Worm (Caenorhabditis elegans) whole organism, late embryonic: ENCODE data around the gene lgc-34.

ENCODE experiments used
- C08G9.2 ChIP-seq: sonication (generic microtip); optimal IDR thresholded peaks from 2 replicates; lab custom pipeline; 2016; ENCODE audit warnings: mild to moderate bottlenecking, missing genetic modification characterization, moderate library complexity, missing compliant biosample characterization
- C38D4.7 ChIP-seq: fragments of 200-800 bp; sonication (Bioruptor generic); optimal IDR thresholded peaks from 2 replicates; lab custom pipeline; 2018; ENCODE audit warnings: mild to moderate bottlenecking, missing genetic modification characterization, moderate library complexity, missing compliant biosample characterization
- F13H6.1 ChIP-seq: sonication (generic microtip); optimal IDR thresholded peaks from 2 replicates; lab custom pipeline; 2016; ENCODE audit warnings: missing genetic modification characterization, missing compliant biosample characterization
- ahr-1 ChIP-seq: sonication (generic microtip); optimal IDR thresholded peaks from 2 replicates; lab custom pipeline; 2016; ENCODE audit warnings: missing genetic modification characterization, missing compliant biosample characterization
- ama-1 ChIP-seq: fragments of 150-350 bp; optimal IDR thresholded peaks from 2 replicates; lab custom pipeline; 2014
- ceh-14 ChIP-seq: sonication (generic microtip); optimal IDR thresholded peaks from 2 replicates; lab custom pipeline; 2016; ENCODE audit warnings: missing genotype, missing genetic modification characterization, missing compliant biosample characterization
- ceh-18 ChIP-seq: sonication (generic microtip); optimal IDR thresholded peaks from 2 replicates; lab custom pipeline; 2016; ENCODE audit warnings: missing genetic modification characterization, missing compliant biosample characterization
- ceh-2 ChIP-seq: sonication (generic microtip); optimal IDR thresholded peaks from 2 replicates; lab custom pipeline; 2016; ENCODE audit warnings: missing genotype, missing genetic modification characterization, missing compliant biosample characterization
- ceh-22 ChIP-seq: sonication (generic microtip); optimal IDR thresholded peaks from 2 replicates; lab custom pipeline; 2017; ENCODE audit warnings: missing biosample characterization, missing genetic modification characterization
- ceh-24 ChIP-seq: sonication (generic microtip); optimal IDR thresholded peaks from 2 replicates; lab custom pipeline; 2016; ENCODE audit warnings: mild to moderate bottlenecking, missing genetic modification characterization, missing compliant biosample characterization
- ceh-31 ChIP-seq: sonication (generic microtip); optimal IDR thresholded peaks from 2 replicates; lab custom pipeline; 2016; ENCODE audit warnings: missing genetic modification characterization, missing compliant biosample characterization
- ceh-34 ChIP-seq: sonication (generic microtip); optimal IDR thresholded peaks from 2 replicates; lab custom pipeline; 2016; ENCODE audit warnings: mild to moderate bottlenecking, missing genetic modification characterization, missing compliant biosample characterization
- ceh-48 ChIP-seq: sonication (generic microtip); optimal IDR thresholded peaks from 2 replicates; lab custom pipeline; 2016; ENCODE audit warnings: missing genetic modification characterization, inconsistent platforms, missing compliant biosample characterization
- ceh-6 ChIP-seq: fragments of 200-800 bp; sonication (Bioruptor generic); optimal IDR thresholded peaks from 2 replicates; lab custom pipeline; 2018; ENCODE audit warnings: mild to moderate bottlenecking, missing genetic modification characterization, missing compliant biosample characterization
- dmd-4 ChIP-seq: sonication (generic microtip); optimal IDR thresholded peaks from 2 replicates; lab custom pipeline; 2016; ENCODE audit warnings: borderline replicate concordance, missing genetic modification characterization, missing compliant biosample characterization
- dve-1 ChIP-seq: sonication (generic microtip); optimal IDR thresholded peaks from 2 replicates; lab custom pipeline; 2017; ENCODE audit warnings: antibody characterized with exemption, mild to moderate bottlenecking, missing genetic modification characterization, missing compliant biosample characterization
- elt-2 ChIP-seq: sonication (generic microtip); optimal IDR thresholded peaks from 2 replicates; lab custom pipeline; 2016; ENCODE audit warnings: missing genetic modification reagents, missing genetic modification characterization, missing compliant biosample characterization
- elt-4 ChIP-seq: sonication (generic microtip); optimal IDR thresholded peaks from 2 replicates; lab custom pipeline; 2016; ENCODE audit warnings: missing genetic modification characterization, missing compliant biosample characterization
- ets-4 ChIP-seq: sonication (generic microtip); optimal IDR thresholded peaks from 2 replicates; lab custom pipeline; 2016; ENCODE audit warnings: missing genetic modification characterization, missing compliant biosample characterization
- fkh-10 ChIP-seq: fragments of 150-350 bp; optimal IDR thresholded peaks from 2 replicates; lab custom pipeline; 2014; ENCODE audit warnings: missing biosample characterization, missing genetic modification reagents, missing genetic modification characterization
- fkh-6 ChIP-seq: sonication (generic microtip); optimal IDR thresholded peaks from 2 replicates; lab custom pipeline; 2016; ENCODE audit warnings: missing genetic modification characterization, missing compliant biosample characterization
- hlh-13 ChIP-seq: fragments of 200-800 bp; sonication (Bioruptor generic); optimal IDR thresholded peaks from 2 replicates; lab custom pipeline; 2018; ENCODE audit warnings: mild to moderate bottlenecking, missing genetic modification characterization, missing compliant biosample characterization
- hlh-30 ChIP-seq: sonication (generic microtip); optimal IDR thresholded peaks from 2 replicates; lab custom pipeline; 2017; ENCODE audit warnings: antibody characterized with exemption, missing genetic modification characterization, missing compliant biosample characterization; ENCODE audit not compliant: insufficient read depth
- hlh-8 ChIP-seq: sonication (generic microtip); optimal IDR thresholded peaks from 2 replicates; lab custom pipeline; 2016; ENCODE audit warnings: missing genotype, missing genetic modification characterization, missing compliant biosample characterization
- lim-6 ChIP-seq: sonication (generic microtip); optimal IDR thresholded peaks from 2 replicates; lab custom pipeline; 2016; ENCODE audit warnings: missing genetic modification characterization, missing compliant biosample characterization
- lin-11 ChIP-seq: fragments of 200-800 bp; sonication (Bioruptor generic); optimal IDR thresholded peaks from 2 replicates; lab custom pipeline; 2018; ENCODE audit warnings: mild to moderate bottlenecking, missing genetic modification characterization, missing compliant biosample characterization
- mec-3 ChIP-seq: sonication (generic microtip); optimal IDR thresholded peaks from 2 replicates; lab custom pipeline; 2016; ENCODE audit warnings: borderline replicate concordance, missing genetic modification characterization, missing compliant biosample characterization
- nfya-1 ChIP-seq: sonication (generic microtip); optimal IDR thresholded peaks from 2 replicates; lab custom pipeline; 2017; ENCODE audit warnings: missing genetic modification characterization, mild to moderate bottlenecking, missing compliant biosample characterization, antibody characterized with exemption, moderate library complexity
- nhr-11 ChIP-seq: fragments of 150-350 bp; optimal IDR thresholded peaks from 2 replicates; lab custom pipeline; 2014; ENCODE audit warnings: missing biosample characterization, missing genetic modification characterization
- nhr-232 ChIP-seq: sonication (generic microtip); optimal IDR thresholded peaks from 2 replicates; lab custom pipeline; 2016; ENCODE audit warnings: missing genetic modification characterization, missing compliant biosample characterization
- npax-4 ChIP-seq: sonication (generic microtip); optimal IDR thresholded peaks from 2 replicates; lab custom pipeline; 2016; ENCODE audit warnings: missing genetic modification characterization, missing compliant biosample characterization
- odd-2 ChIP-seq: sonication (generic microtip); optimal IDR thresholded peaks from 2 replicates; lab custom pipeline; 2017; ENCODE audit warnings: antibody characterized with exemption, mild to moderate bottlenecking, missing genetic modification characterization, missing compliant biosample characterization
- pax-1 ChIP-seq: fragments of 150-350 bp; optimal IDR thresholded peaks from 2 replicates; lab custom pipeline; 2014; ENCODE audit warnings: missing biosample characterization, missing genetic modification characterization
- pha-2 ChIP-seq: sonication (generic microtip); optimal IDR thresholded peaks from 2 replicates; lab custom pipeline; 2017; ENCODE audit warnings: mild to moderate bottlenecking, missing genetic modification characterization, missing compliant biosample characterization
- pqm-1 ChIP-seq: sonication (generic microtip); optimal IDR thresholded peaks from 2 replicates; lab custom pipeline; 2016; ENCODE audit warnings: missing genetic modification characterization, missing compliant biosample characterization
- ref-2 ChIP-seq: sonication (generic microtip); optimal IDR thresholded peaks from 2 replicates; lab custom pipeline; 2016; ENCODE audit warnings: missing genetic modification characterization, missing compliant biosample characterization
- sox-4 ChIP-seq: sonication (generic microtip); optimal IDR thresholded peaks from 2 replicates; lab custom pipeline; 2017; ENCODE audit warnings: mild to moderate bottlenecking, missing genetic modification characterization, inconsistent platforms, missing compliant biosample characterization
- unc-55 ChIP-seq: sonication (generic microtip); optimal IDR thresholded peaks from 2 replicates; lab custom pipeline; 2017; ENCODE audit warnings: missing biosample characterization, missing genetic modification reagents, missing genetic modification characterization
- unc-86 ChIP-seq: sonication (generic microtip); optimal IDR thresholded peaks from 2 replicates; lab custom pipeline; 2016; ENCODE audit warnings: missing genetic modification characterization, missing compliant biosample characterization
- zip-5 ChIP-seq: sonication (generic microtip); optimal IDR thresholded peaks from 2 replicates; lab custom pipeline; 2016; ENCODE audit warnings: missing genetic modification characterization, missing compliant biosample characterization
- ztf-16 ChIP-seq: sonication (generic microtip); optimal IDR thresholded peaks from 2 replicates; lab custom pipeline; 2017; ENCODE audit warnings: missing genetic modification characterization, missing compliant biosample characterization

Gene lgc-34

DNA sequence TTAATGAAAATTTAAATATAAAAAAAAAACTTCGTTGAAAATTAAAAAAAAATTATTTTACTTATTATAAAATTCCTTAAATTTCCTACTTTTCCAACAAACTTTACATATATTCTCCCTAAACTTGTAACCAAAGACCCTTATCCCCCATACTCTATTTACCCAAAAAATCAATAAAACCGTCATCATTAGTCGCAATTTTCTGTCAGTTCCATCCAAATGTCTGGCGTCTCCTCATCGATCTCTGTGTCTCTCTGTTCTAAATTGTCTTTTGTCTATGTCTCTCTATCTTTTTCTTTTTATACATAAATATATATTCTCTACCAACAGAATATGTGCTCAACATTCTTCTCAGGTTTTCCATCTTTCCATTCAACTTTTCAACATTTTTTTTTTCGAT lies 29.0 kb downstream of the lgc-34 start:
- TF ChIP-seq ceh-48 (tag; lab: Kevin White, UChicago) (peak; percentile 22), ceh-22 (no peak), unc-55 (GFP tag; lab: Kevin White, UChicago) (peak; percentile 9), ahr-1 (tag; lab: Kevin White, UChicago) (no peak)

DNA sequence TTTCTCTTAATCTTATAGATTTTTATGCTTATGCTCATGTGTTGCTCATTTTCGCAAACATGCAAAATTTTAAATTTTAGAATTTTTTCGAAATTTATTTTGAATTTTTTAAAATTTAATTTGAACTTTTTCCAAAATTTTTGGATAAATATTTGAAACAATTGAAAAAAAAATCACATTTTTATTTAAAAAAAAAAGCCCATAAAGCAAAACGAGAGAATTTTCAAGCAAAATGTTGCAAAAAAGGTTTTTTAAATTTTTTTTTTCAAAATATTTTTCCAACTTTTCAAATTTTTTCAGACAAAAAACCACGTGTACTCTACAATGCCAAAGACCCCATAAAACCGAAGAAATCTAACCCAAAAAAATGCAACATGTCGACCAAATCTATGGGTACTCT lies 29.8 kb downstream of the lgc-34 start, which contains the start of the genes C09E8.1 and C09E8.6:
C09E8.1 (plus strand) TSS at position 301 of the 400 bp plus-strand sequence.
C09E8.6 (plus strand) TSS at position 313 of the 400 bp plus-strand sequence.
- TF ChIP-seq zip-5 (no peak), ztf-16 (tag; lab: Kevin White, UChicago) (no peak), nfya-1 (tag; lab: Kevin White, UChicago) (no peak), dmd-4 (tag; lab: Kevin White, UChicago) (no peak)

DNA sequence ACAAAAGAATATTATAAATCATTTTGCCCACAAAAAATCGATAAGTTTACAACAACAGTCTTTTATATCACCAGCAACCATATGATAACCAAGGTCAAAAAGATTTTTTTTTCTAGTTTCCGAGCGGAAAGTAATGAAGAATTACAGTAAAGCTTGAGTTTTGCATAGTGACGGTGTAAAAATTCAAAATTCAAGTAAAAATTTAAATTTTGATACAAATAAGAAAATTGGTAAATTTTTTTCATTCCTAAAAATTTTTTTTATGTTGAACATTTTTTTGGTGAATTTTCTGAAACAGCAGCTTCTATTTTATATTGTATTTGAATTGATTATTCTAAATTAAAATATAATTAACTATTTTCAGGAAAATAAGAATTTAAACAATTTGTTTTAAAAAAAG lies 42.4 kb downstream of the lgc-34 start, which contains the start of gene W08F4.5:
W08F4.5 (minus strand) TSS at position 101 of the 400 bp plus-strand sequence.
- no peak for TF ChIP-seq pqm-1 (tag; lab: Kevin White, UChicago)
- TF ChIP-seq, all 69 proteins: peak for 0

DNA sequence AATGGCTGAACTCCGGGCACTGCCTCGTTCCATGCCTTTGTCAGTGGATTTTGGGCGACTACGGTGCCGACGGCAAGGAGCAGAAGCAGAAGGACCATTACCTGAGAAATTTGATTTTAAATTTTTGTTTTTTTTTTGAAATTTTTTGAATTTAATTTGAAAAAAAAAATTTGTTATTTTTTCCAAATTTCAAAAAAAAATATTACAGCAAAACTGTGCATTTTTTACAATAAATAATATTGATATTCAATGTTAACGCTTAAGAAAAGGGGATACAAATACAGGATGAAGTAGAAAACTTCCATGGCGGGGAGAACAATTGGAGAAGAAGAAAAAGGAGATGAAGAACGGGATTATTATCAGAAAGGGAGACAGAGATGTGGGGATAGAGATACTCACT lies 45.6 kb downstream of the lgc-34 start, which contains the start of gene mlt-8:
mlt-8 (minus strand) TSS at position 101 of the 400 bp plus-strand sequence.
- TF ChIP-seq hlh-13: no peak
- no peak for TF ChIP-seq unc-86 (tag; lab: Kevin White, UChicago)
- TF ChIP-seq elt-4: no peak
- no peak for TF ChIP-seq npax-4 (tag; lab: Kevin White, UChicago)
- no peak for TF ChIP-seq ceh-31 (tag; lab: Kevin White, UChicago)
- TF ChIP-seq fkh-10 (GFP tag; lab: Kevin White, UChicago): no peak
- TF ChIP-seq nhr-11 (tag; lab: Kevin White, UChicago): no peak
- TF ChIP-seq ceh-2 (tag; lab: Kevin White, UChicago): no peak
- TF ChIP-seq lim-6 (tag; lab: Kevin White, UChicago): no peak
- no peak for TF ChIP-seq C38D4.7 (GFP tag; lab: Kevin White, UChicago)
- no peak for TF ChIP-seq ceh-24 (tag; lab: Kevin White, UChicago)
- no peak for TF ChIP-seq lin-11
- no peak for TF ChIP-seq ceh-22
- TF ChIP-seq C08G9.2 (tag; lab: Kevin White, UChicago): no peak
- no peak for TF ChIP-seq sox-4
- no peak for TF ChIP-seq hlh-30 (tag; lab: Kevin White, UChicago)
- no peak for TF ChIP-seq odd-2 (tag; lab: Kevin White, UChicago)
- no peak for TF ChIP-seq fkh-6 (tag; lab: Kevin White, UChicago)
- TF ChIP-seq ceh-14: no peak

DNA sequence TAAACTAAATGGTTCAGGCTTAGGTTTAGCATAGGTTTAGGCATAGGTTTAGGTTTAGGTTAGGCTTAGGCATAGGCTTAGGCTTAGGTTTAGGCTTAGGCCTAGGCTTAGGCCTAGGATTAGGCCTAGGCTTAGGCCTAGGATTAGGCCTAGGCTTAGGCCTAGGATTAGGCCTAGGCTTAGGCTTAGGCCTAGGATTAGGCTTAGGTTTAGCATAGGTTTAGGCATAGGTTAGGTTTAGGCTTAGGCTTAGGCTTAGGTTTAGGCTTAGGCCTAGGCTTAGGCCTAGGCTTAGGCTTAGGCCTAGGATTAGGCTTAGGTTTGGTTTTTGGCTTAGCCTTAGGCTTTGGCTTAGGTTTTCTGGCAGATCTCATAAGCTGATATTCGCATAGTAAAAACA lies 47.2 kb downstream of the lgc-34 start:
- TF ChIP-seq dve-1 (tag; lab: Kevin White, UChicago): peak; percentile 91

DNA sequence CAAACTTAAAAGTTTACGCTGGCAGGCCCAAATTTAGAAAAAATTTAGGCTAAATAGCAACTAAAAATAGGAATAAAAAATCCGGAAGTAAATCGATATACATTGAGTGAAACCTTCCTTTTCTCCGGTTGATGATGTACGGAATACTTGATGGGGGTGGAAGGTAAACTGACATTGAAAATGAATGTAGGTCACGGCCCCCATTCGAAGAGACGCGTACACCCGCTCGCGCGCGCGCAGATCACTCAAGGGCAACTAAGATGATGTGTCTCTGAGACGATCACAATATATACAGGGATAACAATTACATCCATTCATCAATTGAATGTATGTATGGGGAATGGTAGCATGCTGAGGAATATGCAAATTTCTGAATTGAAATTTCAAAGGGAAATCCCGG lies 47.7 kb downstream of the lgc-34 start:
- TF ChIP-seq C38D4.7 (GFP tag; lab: Kevin White, UChicago): no peak
- no peak for TF ChIP-seq ref-2 (tag; lab: Kevin White, UChicago)
- TF ChIP-seq pha-2 (tag; lab: Kevin White, UChicago): no peak
- TF ChIP-seq pax-1 (tag; lab: Kevin White, UChicago): no peak
- no peak for TF ChIP-seq ceh-34 (tag; lab: Kevin White, UChicago)
- no peak for TF ChIP-seq ama-1
- TF ChIP-seq hlh-8 (tag; lab: Kevin White, UChicago): no peak
- no peak for TF ChIP-seq ets-4
- no peak for TF ChIP-seq ceh-24 (tag; lab: Kevin White, UChicago)
- TF ChIP-seq lin-11: no peak
- no peak for TF ChIP-seq mec-3 (tag; lab: Kevin White, UChicago)
- TF ChIP-seq nhr-232 (tag; lab: Kevin White, UChicago): no peak
- no peak for TF ChIP-seq ceh-18 (tag; lab: Kevin White, UChicago)
- TF ChIP-seq pqm-1 (tag; lab: Kevin White, UChicago): no peak
- TF ChIP-seq F13H6.1 (tag; lab: Kevin White, UChicago): no peak
- no peak for TF ChIP-seq elt-2 (tag; lab: Kevin White, UChicago)
- no peak for TF ChIP-seq ceh-6 (GFP tag; lab: Kevin White, UChicago)
- TF ChIP-seq ceh-22: no peak
- no peak for TF ChIP-seq ceh-14
- no peak for TF ChIP-seq unc-86 (tag; lab: Kevin White, UChicago)
